Worm (Caenorhabditis elegans): Measurements from ENCODE around the gene C25D7.16.

DNA sequence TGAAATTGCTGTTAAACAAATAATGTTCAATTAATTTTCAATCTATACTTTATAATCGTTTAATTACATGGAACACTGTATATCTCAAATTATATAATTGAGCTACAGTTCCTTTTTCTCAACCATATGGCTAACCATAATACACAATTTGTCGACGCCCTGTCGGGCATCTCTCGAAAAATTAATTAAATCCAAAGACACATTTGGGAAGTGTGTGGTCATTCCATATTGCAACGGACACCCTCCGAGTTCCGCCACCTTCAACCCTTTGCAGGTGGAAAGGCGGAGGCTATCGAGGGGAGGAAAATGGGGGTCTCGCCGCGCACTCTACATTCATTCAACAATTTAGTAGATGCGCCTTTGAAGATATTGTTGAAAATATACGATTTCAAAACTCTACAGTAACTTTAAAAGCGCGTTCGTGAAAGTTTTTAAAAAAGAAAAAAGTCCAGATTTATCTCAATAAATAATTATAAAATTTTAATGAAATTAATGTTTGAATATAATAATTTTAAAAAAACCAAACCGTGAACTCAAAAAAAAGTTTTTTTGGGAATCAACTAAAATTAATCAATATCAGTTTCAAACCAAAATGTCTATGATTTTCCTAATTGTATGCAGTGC, 27.0 kb upstream of the C25D7.16 start, which contains the start of gene F14H8.8:
- TF ChIP-seq tlf-1 (GFP tag; optimal IDR thresholded peaks at IDR 0.05) = peak; percentile 30
- TF ChIP-seq nfya-2 (GFP tag; IDR thresholded peaks at IDR 0.05) = no peak
- peak; percentile 73 for TF ChIP-seq hmg-1.2 (GFP tag; IDR thresholded peaks at IDR 0.05)
- TF ChIP-seq tbp1 (GFP tag; optimal IDR thresholded peaks at IDR 0.05) = peak; percentile 77
- no peak for TF ChIP-seq sdz-38 (tag; optimal IDR thresholded peaks at IDR 0.05)
- TF ChIP-seq B0019.2 (GFP tag; conservative IDR thresholded peaks at IDR 0.05) = no peak
- peak; percentile 86 for TF ChIP-seq pbrm-1 (GFP tag; IDR thresholded peaks at IDR 0.05)
- TF ChIP-seq snpc-1.3 (tag; optimal IDR thresholded peaks at IDR 0.05; ENCODE audit: insufficient read depth) = peak; percentile 93
- TF ChIP-seq dpl-1 (GFP tag; optimal IDR thresholded peaks at IDR 0.05) = no peak

Measured in whole organism, young adult.